Fruit fly (Drosophila melanogaster): ENCODE data around the gene Eig71Eh.

Eig71Eh gene

dm6 chr3L:15692794-15693532 is 33.7 kb upstream of the Eig71Eh start (continued):
- TF ChIP-seq toy (GFP tag; IDR thresholded peaks at IDR 0.05) (no peak), salm (tag; optimal IDR thresholded peaks at IDR 0.05) (no peak), Xrp1 (GFP tag; IDR thresholded peaks at IDR 0.05) (no peak), HHEX (GFP tag; optimal IDR thresholded peaks at IDR 0.05) (no peak), CG10462 (GFP tag; optimal IDR thresholded peaks at IDR 0.05) (no peak), CG12659 (GFP tag; optimal IDR thresholded peaks at IDR 0.05) (peak; percentile 8), CG11085 (GFP tag; IDR thresholded peaks at IDR 0.05) (no peak), trem (tag; optimal IDR thresholded peaks at IDR 0.05) (peak; percentile 35), pum (GFP tag; optimal IDR thresholded peaks at IDR 0.05) (no peak), Scr (GFP tag; IDR thresholded peaks at IDR 0.05; ENCODE audit: partially characterized antibody) (no peak), NfI (GFP tag; optimal IDR thresholded peaks at IDR 0.05) (no peak), CG9817 (tag; optimal IDR thresholded peaks at IDR 0.05) (no peak), jing (GFP tag; optimal IDR thresholded peaks at IDR 0.05) (no peak), CG17829 (tag; optimal IDR thresholded peaks at IDR 0.05) (peak; percentile 36), CG4424 (GFP tag; optimal IDR thresholded peaks at IDR 0.05) (peak; percentile 66), CG8924 (tag; optimal IDR thresholded peaks at IDR 0.05) (peak; percentile 39), Lpt (GFP tag; optimal IDR thresholded peaks at IDR 0.05) (no peak), CG10543 (GFP tag; optimal IDR thresholded peaks at IDR 0.05) (no peak), CG7786 (GFP tag; optimal IDR thresholded peaks at IDR 0.05) (no peak), CG6683 (GFP tag; optimal IDR thresholded peaks at IDR 0.05) (no peak), cato (GFP tag; optimal IDR thresholded peaks at IDR 0.05; ENCODE audit: borderline replicate concordance) (no peak), D (optimal IDR thresholded peaks at IDR 0.05) (no peak), D (GFP tag; optimal IDR thresholded peaks at IDR 0.05) (peak; percentile 56), CG9437 (GFP tag; optimal IDR thresholded peaks at IDR 0.05) (peak; percentile 57), CG33213 (GFP tag; optimal IDR thresholded peaks at IDR 0.05) (no peak), zen2 (GFP tag; IDR thresholded peaks at IDR 0.05; ENCODE audit: partially characterized antibody) (no peak), bigmax (GFP tag; optimal IDR thresholded peaks at IDR 0.05) (no peak), CG34376 (GFP tag; optimal IDR thresholded peaks at IDR 0.05) (no peak), br (optimal IDR thresholded peaks at IDR 0.05) (no peak), tin (GFP tag; optimal IDR thresholded peaks at IDR 0.05) (peak; percentile 19), Max (GFP tag; optimal IDR thresholded peaks at IDR 0.05) (no peak), CG5180 (GFP tag; optimal IDR thresholded peaks at IDR 0.05) (no peak), sens (GFP tag) (peak; percentile 69), usp (GFP tag; optimal IDR thresholded peaks at IDR 0.05) (no peak), CG1024 (GFP tag; IDR thresholded peaks at IDR 0.05) (0 out of 2 replicates have a peak, but pooled peaks have one; percentile 6), CG31388 (GFP tag; optimal IDR thresholded peaks at IDR 0.05) (no peak), corto (GFP tag; optimal IDR thresholded peaks at IDR 0.05) (no peak), Nf-YB (GFP tag; optimal IDR thresholded peaks at IDR 0.05) (peak; percentile 13), eve (GFP tag; optimal IDR thresholded peaks at IDR 0.05) (no peak), CG32767 (GFP tag; IDR thresholded peaks at IDR 0.05) (no peak), CG18599 (GFP tag; optimal IDR thresholded peaks at IDR 0.05) (no peak), Spps (tag; optimal IDR thresholded peaks at IDR 0.05) (no peak), nau (GFP tag; optimal IDR thresholded peaks at IDR 0.05) (no peak), Mad (GFP tag; optimal IDR thresholded peaks at IDR 0.05) (no peak), gem (tag; optimal IDR thresholded peaks at IDR 0.05) (peak; percentile 64), CG6175 (GFP tag; IDR thresholded peaks at IDR 0.05) (no peak), CG34224 (GFP tag; IDR thresholded peaks at IDR 0.05; ENCODE audit: partially characterized antibody) (no peak), zen (tag; optimal IDR thresholded peaks at IDR 0.05) (no peak), CG10565 (GFP tag; optimal IDR thresholded peaks at IDR 0.05) (no peak), slbo (GFP tag; IDR thresholded peaks at IDR 0.05) (no peak)

Data from whole organism, embryonic.